3 worm cellular contexts compared by ENCODE assay signal in the genomic region with DNA sequence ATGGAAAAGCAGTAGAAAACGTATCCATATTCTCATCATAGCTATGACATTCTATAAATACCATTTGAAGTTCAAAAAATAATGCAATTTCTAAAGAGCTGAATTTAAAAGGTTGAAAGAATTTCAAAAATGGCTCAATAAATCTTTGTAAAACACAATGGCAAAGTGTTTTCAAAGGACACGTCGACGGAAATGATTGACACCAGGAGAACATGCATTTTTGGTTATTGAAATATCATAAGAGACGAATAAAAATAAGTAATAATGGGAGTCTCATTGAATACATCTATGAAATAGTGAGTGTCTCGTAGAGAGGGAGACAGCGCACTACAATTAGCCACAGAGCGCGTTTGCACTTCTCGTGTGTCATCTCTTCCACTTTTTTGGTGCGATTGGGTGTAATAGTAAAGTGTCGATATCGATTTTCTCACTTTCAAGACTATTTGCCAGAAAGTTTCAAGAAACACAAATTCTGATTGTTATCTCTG.
TF ChIP-seq lines count a peak whose summit lies in the region.

Gene T04F8.2 (minus strand): TSS at position 51 of the 488 bp plus-strand sequence.

TF ChIP-seq in whole organism, L1 larva, 84 proteins besides CTCF, POLR2A, EP300 and RAD21 (continued from another document and continues in another):
- no peak for TF ChIP-seq ces-1 (GFP tag; optimal IDR thresholded peaks at IDR 0.05; lab: Kevin White, UChicago)
- no peak for TF ChIP-seq irx-1 (tag; optimal IDR thresholded peaks at IDR 0.05; lab: Kevin White, UChicago)
- no peak for TF ChIP-seq ama-1 (optimal IDR thresholded peaks at IDR 0.05; lab: Kevin White, UChicago)
- TF ChIP-seq Y116A8C.19 (tag; optimal IDR thresholded peaks at IDR 0.05; lab: Kevin White, UChicago; ENCODE audit: borderline replicate concordance): no peak
- no peak for TF ChIP-seq mab-9 (GFP tag; IDR thresholded peaks at IDR 0.05; lab: Robert Waterston, UW)
- no peak for TF ChIP-seq zag-1 (tag; optimal IDR thresholded peaks at IDR 0.05; lab: Kevin White, UChicago)
- peak; percentile 94 for TF ChIP-seq vab-15 (tag; optimal IDR thresholded peaks at IDR 0.05; lab: Kevin White, UChicago)
- no peak for TF ChIP-seq ets-5 (GFP tag; IDR thresholded peaks at IDR 0.05; lab: Robert Waterston, UW)
- peak in 1 of 6 experiments; percentile 8 for TF ChIP-seq elt-3 (tag; optimal IDR thresholded peaks at IDR 0.05; lab: Kevin White, UChicago)
- peak; percentile 29 for TF ChIP-seq nhr-19 (GFP tag; conservative IDR thresholded peaks at IDR 0.05; lab: Robert Waterston, UW)
- no peak for TF ChIP-seq hlh-17 (GFP tag; optimal IDR thresholded peaks at IDR 0.05; lab: Kevin White, UChicago; ENCODE audit: borderline replicate concordance)
- peak; percentile 43 to 49 for TF ChIP-seq efl-1 (optimal IDR thresholded peaks at IDR 0.05; lab: Kevin White, UChicago)
- peak in 1 of 2 experiments; percentile 35 for TF ChIP-seq efl-1 (GFP tag; optimal IDR thresholded peaks at IDR 0.05 in 1 of 2; lab: Kevin White, UChicago)
- TF ChIP-seq lsy-2 (tag; optimal IDR thresholded peaks at IDR 0.05; lab: Kevin White, UChicago): peak; percentile 41 to 70
- TF ChIP-seq ztf-11 (tag; optimal IDR thresholded peaks at IDR 0.05; lab: Kevin White, UChicago): no peak
- TF ChIP-seq nhr-28 (tag; optimal IDR thresholded peaks at IDR 0.05; lab: Kevin White, UChicago): no peak
- TF ChIP-seq ceh-82 (tag; optimal IDR thresholded peaks at IDR 0.05; lab: Kevin White, UChicago): peak in 1 of 3 experiments; percentile 40
- no peak for TF ChIP-seq lin-39 (tag; optimal IDR thresholded peaks at IDR 0.05; lab: Kevin White, UChicago)
- TF ChIP-seq sptf-1 (tag; optimal IDR thresholded peaks at IDR 0.05; lab: Kevin White, UChicago): no peak
- no peak for TF ChIP-seq unc-62 (GFP tag; optimal IDR thresholded peaks at IDR 0.05; lab: Kevin White, UChicago)
- peak; percentile 6 to 40 (median 11) for TF ChIP-seq dpl-1 (GFP tag; optimal IDR thresholded peaks at IDR 0.05; lab: Kevin White, UChicago)
- no peak for TF ChIP-seq efl-3 (GFP tag; optimal IDR thresholded peaks at IDR 0.05; lab: Kevin White, UChicago)
- TF ChIP-seq sox-4 (tag; optimal IDR thresholded peaks at IDR 0.05; lab: Kevin White, UChicago): no peak
- peak; percentile 88 for TF ChIP-seq C16A3.4 (tag; optimal IDR thresholded peaks at IDR 0.05; lab: Kevin White, UChicago)
- no peak for TF ChIP-seq ceh-90 (tag; optimal IDR thresholded peaks at IDR 0.05; lab: Kevin White, UChicago)
- TF ChIP-seq tbx-2 (tag; optimal IDR thresholded peaks at IDR 0.05; lab: Kevin White, UChicago): peak; percentile 65
- peak; percentile 51 for TF ChIP-seq jun-1 (tag; optimal IDR thresholded peaks at IDR 0.05; lab: Kevin White, UChicago)
- no peak for TF ChIP-seq ceh-63 (GFP tag; optimal IDR thresholded peaks at IDR 0.05; lab: Kevin White, UChicago)
- peak; percentile 28 for TF ChIP-seq elt-2 (tag; optimal IDR thresholded peaks at IDR 0.05; lab: Kevin White, UChicago)
- no peak for TF ChIP-seq nhr-84 (tag; optimal IDR thresholded peaks at IDR 0.05; lab: Kevin White, UChicago)
- no peak for TF ChIP-seq hpl-2 (GFP tag; optimal IDR thresholded peaks at IDR 0.05; lab: Kevin White, UChicago)
- TF ChIP-seq skn-1 (tag; optimal IDR thresholded peaks at IDR 0.05; lab: Kevin White, UChicago): peak; percentile 50
- peak; percentile 54 to 59 for TF ChIP-seq lin-35 (GFP tag; optimal IDR thresholded peaks at IDR 0.05; lab: Kevin White, UChicago)
- peak; percentile 55 for TF ChIP-seq xbp-1 (tag; optimal IDR thresholded peaks at IDR 0.05; lab: Kevin White, UChicago)
- TF ChIP-seq unc-130 (tag; optimal IDR thresholded peaks at IDR 0.05; lab: Kevin White, UChicago): peak; percentile 62
- no peak for TF ChIP-seq sup-37 (GFP tag; optimal IDR thresholded peaks at IDR 0.05; lab: Kevin White, UChicago)
- TF ChIP-seq pqm-1 (tag; optimal IDR thresholded peaks at IDR 0.05; lab: Kevin White, UChicago): no peak
- TF ChIP-seq blmp-1 (tag; optimal IDR thresholded peaks at IDR 0.05; lab: Kevin White, UChicago): peak; percentile 64
- peak; percentile 32 for TF ChIP-seq nhr-77 (tag; optimal IDR thresholded peaks at IDR 0.05; lab: Kevin White, UChicago)
- peak; percentile 76 for TF ChIP-seq snu-23 (GFP tag; optimal IDR thresholded peaks at IDR 0.05; lab: Kevin White, UChicago)
- TF ChIP-seq isw-1 (GFP tag; IDR thresholded peaks at IDR 0.05; lab: Robert Waterston, UW): peak; percentile 17; the same call in 1 of the 2 replicates
- no peak for TF ChIP-seq nhr-237 (tag; optimal IDR thresholded peaks at IDR 0.05; lab: Kevin White, UChicago)

TF ChIP-seq in whole organism, L3 larva, 47 proteins besides CTCF, POLR2A, EP300 and RAD21 (continued from another document):
- TF ChIP-seq lin-15B (tag; optimal IDR thresholded peaks at IDR 0.05; lab: Kevin White, UChicago) (peak; percentile 50), fos-1 (tag; optimal IDR thresholded peaks at IDR 0.05; lab: Kevin White, UChicago) (no peak), egl-5 (tag; optimal IDR thresholded peaks at IDR 0.05; lab: Kevin White, UChicago) (peak; percentile 64), ztf-4 (tag; optimal IDR thresholded peaks at IDR 0.05; lab: Kevin White, UChicago) (no peak), nhr-77 (tag; optimal IDR thresholded peaks at IDR 0.05; lab: Kevin White, UChicago) (no peak), jun-1 (tag; optimal IDR thresholded peaks at IDR 0.05; lab: Kevin White, UChicago) (peak; percentile 28), tbx-2 (tag; optimal IDR thresholded peaks at IDR 0.05; lab: Kevin White, UChicago) (no peak), ceh-82 (tag; optimal IDR thresholded peaks at IDR 0.05; lab: Kevin White, UChicago) (no peak), ceh-16 (tag; optimal IDR thresholded peaks at IDR 0.05; lab: Kevin White, UChicago) (no peak), pha-4 (tag; optimal IDR thresholded peaks at IDR 0.05; lab: Kevin White, UChicago) (peak; percentile 86), nhr-11 (tag; optimal IDR thresholded peaks at IDR 0.05; lab: Kevin White, UChicago) (no peak), ceh-28 (tag; optimal IDR thresholded peaks at IDR 0.05; lab: Kevin White, UChicago) (peak; percentile 49), nhr-12 (tag; optimal IDR thresholded peaks at IDR 0.05; lab: Kevin White, UChicago) (no peak), elt-3 (tag; optimal IDR thresholded peaks at IDR 0.05; lab: Kevin White, UChicago) (no peak), nhr-23 (tag; optimal IDR thresholded peaks at IDR 0.05; lab: Kevin White, UChicago) (peak; percentile 56)

TF ChIP-seq in whole organism, L4 larva, 104 proteins besides CTCF, POLR2A, EP300 and RAD21 (continued from another document):
- TF ChIP-seq F37D6.2 (tag; optimal IDR thresholded peaks at IDR 0.05; lab: Kevin White, UChicago) (no peak), ceh-28 (tag; optimal IDR thresholded peaks at IDR 0.05; lab: Kevin White, UChicago) (no peak), lim-7 (GFP tag; IDR thresholded peaks at IDR 0.05; lab: Robert Waterston, UW) (no peak), aly-2 (tag; optimal IDR thresholded peaks at IDR 0.05; lab: Kevin White, UChicago) (no peak), nhr-6 (tag; optimal IDR thresholded peaks at IDR 0.05; lab: Kevin White, UChicago) (peak; percentile 56), ceh-62 (tag; optimal IDR thresholded peaks at IDR 0.05; lab: Kevin White, UChicago) (no peak), dmd-9 (GFP tag; IDR thresholded peaks at IDR 0.05; lab: Robert Waterston, UW) (no peak), Y105C5A.15 (GFP tag; IDR thresholded peaks at IDR 0.05; lab: Robert Waterston, UW) (no peak), ceh-32 (tag; optimal IDR thresholded peaks at IDR 0.05; lab: Kevin White, UChicago; ENCODE audit: poor library complexity) (no peak), ZK546.5 (tag; optimal IDR thresholded peaks at IDR 0.05; lab: Kevin White, UChicago) (no peak), nhr-11 (tag; optimal IDR thresholded peaks at IDR 0.05; lab: Kevin White, UChicago) (peak; percentile 60), T26A8.4 (GFP tag; IDR thresholded peaks at IDR 0.05; lab: Robert Waterston, UW) (no peak), duxl-1 (tag; optimal IDR thresholded peaks at IDR 0.05; lab: Kevin White, UChicago; ENCODE audit: poor library complexity) (no peak), ztf-11 (tag; optimal IDR thresholded peaks at IDR 0.05; lab: Kevin White, UChicago) (no peak), zip-2 (tag; optimal IDR thresholded peaks at IDR 0.05; lab: Kevin White, UChicago) (no peak), D1046.2 (GFP tag; IDR thresholded peaks at IDR 0.05; lab: Robert Waterston, UW) (no peak), fos-1 (tag; optimal IDR thresholded peaks at IDR 0.05; lab: Kevin White, UChicago) (no peak), ctbp-1 (GFP tag; IDR thresholded peaks at IDR 0.05; lab: Robert Waterston, UW) (no peak), ztf-7 (tag; optimal IDR thresholded peaks at IDR 0.05; lab: Kevin White, UChicago) (peak; percentile 55), egl-43 (GFP tag; IDR thresholded peaks at IDR 0.05; lab: Robert Waterston, UW) (no peak), mxl-2 (GFP tag; conservative IDR thresholded peaks at IDR 0.05; lab: Robert Waterston, UW) (no peak), skn-1 (tag; optimal IDR thresholded peaks at IDR 0.05; lab: Kevin White, UChicago) (no peak), unc-130 (GFP tag; optimal IDR thresholded peaks at IDR 0.05; lab: Kevin White, UChicago) (no peak), rbr-2 (tag; optimal IDR thresholded peaks at IDR 0.05; lab: Kevin White, UChicago) (peak; percentile 48), unc-39 (tag; optimal IDR thresholded peaks at IDR 0.05; lab: Kevin White, UChicago) (no peak), egl-27 (tag; optimal IDR thresholded peaks at IDR 0.05; lab: Kevin White, UChicago) (no peak), lin-1 (GFP tag; IDR thresholded peaks at IDR 0.05; lab: Robert Waterston, UW) (no peak), snpc-4 (tag; optimal IDR thresholded peaks at IDR 0.05; lab: Kevin White, UChicago) (no peak), ceh-82 (tag; optimal IDR thresholded peaks at IDR 0.05; lab: Kevin White, UChicago) (no peak), nhr-76 (tag; optimal IDR thresholded peaks at IDR 0.05; lab: Kevin White, UChicago) (no peak), ama-1 (optimal IDR thresholded peaks at IDR 0.05; lab: Kevin White, UChicago) (no peak), mdl-1 (tag; optimal IDR thresholded peaks at IDR 0.05; lab: Kevin White, UChicago) (peak; percentile 22 to 34), ZK337.2 (GFP tag; IDR thresholded peaks at IDR 0.05; lab: Robert Waterston, UW) (no peak), mdt-29 (GFP tag; IDR thresholded peaks at IDR 0.05; lab: Robert Waterston, UW) (no peak), lin-29 (GFP tag; IDR thresholded peaks at IDR 0.05; lab: Robert Waterston, UW) (no peak), nhr-28 (tag; optimal IDR thresholded peaks at IDR 0.05; lab: Kevin White, UChicago) (peak; percentile 98), Y48G9A.11 (GFP tag; IDR thresholded peaks at IDR 0.05; lab: Robert Waterston, UW) (no peak), cey-2 (tag; optimal IDR thresholded peaks at IDR 0.05; lab: Kevin White, UChicago; ENCODE audit: borderline replicate concordance, insufficient read depth) (no peak), dve-1 (tag; optimal IDR thresholded peaks at IDR 0.05; lab: Kevin White, UChicago; ENCODE audit: insufficient read depth) (peak; percentile 90), hlh-11 (tag; optimal IDR thresholded peaks at IDR 0.05; lab: Kevin White, UChicago) (peak; percentile 65), mes-2 (tag; optimal IDR thresholded peaks at IDR 0.05; lab: Kevin White, UChicago; ENCODE audit: poor library complexity, severe bottlenecking) (peak; percentile 84), lin-38 (GFP tag; IDR thresholded peaks at IDR 0.05; lab: Robert Waterston, UW) (peak; percentile 95), T20F7.1 (GFP tag; optimal IDR thresholded peaks at IDR 0.05; lab: Kevin White, UChicago) (peak; percentile 48), sdz-12 (GFP tag; optimal IDR thresholded peaks at IDR 0.05; lab: Kevin White, UChicago) (no peak), snpc-1.2 (GFP tag; IDR thresholded peaks at IDR 0.05; lab: Robert Waterston, UW) (no peak), mxl-3 (GFP tag; optimal IDR thresholded peaks at IDR 0.05; lab: Kevin White, UChicago) (peak; percentile 3), nhr-77 (tag; optimal IDR thresholded peaks at IDR 0.05; lab: Kevin White, UChicago) (peak; percentile 74), zip-11 (GFP tag; IDR thresholded peaks at IDR 0.05; lab: Robert Waterston, UW) (no peak), madf-9 (GFP tag; conservative IDR thresholded peaks at IDR 0.05; lab: Robert Waterston, UW) (no peak), pha-4 (GFP tag; IDR thresholded peaks at IDR 0.05; lab: Robert Waterston, UW) (no peak), pha-4 (tag; optimal IDR thresholded peaks at IDR 0.05; lab: Kevin White, UChicago) (peak; percentile 78), zag-1 (tag; optimal IDR thresholded peaks at IDR 0.05; lab: Kevin White, UChicago) (no peak), aha-1 (tag; lab: Kevin White, UChicago) (no peak), saeg-2 (GFP tag; IDR thresholded peaks at IDR 0.05; lab: Robert Waterston, UW) (no peak), php-3 (GFP tag; IDR thresholded peaks at IDR 0.05; lab: Robert Waterston, UW) (no peak), spr-3 (GFP tag; optimal IDR thresholded peaks at IDR 0.05; lab: Kevin White, UChicago) (no peak), jun-1 (tag; optimal IDR thresholded peaks at IDR 0.05; lab: Kevin White, UChicago) (no peak), ceh-20 (GFP tag; IDR thresholded peaks at IDR 0.05; lab: Robert Waterston, UW) (peak; percentile 49; the same call in 1 of the 2 replicates), pqm-1 (tag; optimal IDR thresholded peaks at IDR 0.05; lab: Kevin White, UChicago) (peak; percentile 27), nhr-42 (GFP tag; IDR thresholded peaks at IDR 0.05; lab: Robert Waterston, UW) (no peak), madf-5 (GFP tag; IDR thresholded peaks at IDR 0.05; lab: Robert Waterston, UW) (no peak), nhr-111 (GFP tag; optimal IDR thresholded peaks at IDR 0.05; lab: Kevin White, UChicago) (no peak), vab-7 (GFP tag; IDR thresholded peaks at IDR 0.05; lab: Robert Waterston, UW) (no peak), arid-1 (GFP tag; conservative IDR thresholded peaks at IDR 0.05; lab: Robert Waterston, UW) (no peak), F10B5.3 (tag; optimal IDR thresholded peaks at IDR 0.05; lab: Kevin White, UChicago) (no peak), tag-97 (GFP tag; IDR thresholded peaks at IDR 0.05; lab: Robert Waterston, UW) (no peak), nhr-102 (tag; optimal IDR thresholded peaks at IDR 0.05; lab: Kevin White, UChicago) (no peak), lin-39 (tag; optimal IDR thresholded peaks at IDR 0.05; lab: Kevin White, UChicago) (no peak), zfp-2 (tag; optimal IDR thresholded peaks at IDR 0.05; lab: Kevin White, UChicago) (no peak), nhr-48 (tag; optimal IDR thresholded peaks at IDR 0.05; lab: Kevin White, UChicago) (peak; percentile 16), dmd-8 (GFP tag; IDR thresholded peaks at IDR 0.05; lab: Robert Waterston, UW) (no peak), set-16 (GFP tag; IDR thresholded peaks at IDR 0.05; lab: Robert Waterston, UW) (no peak), ceh-44 (GFP tag; IDR thresholded peaks at IDR 0.05; lab: Robert Waterston, UW) (no peak), hif-1 (tag; optimal IDR thresholded peaks at IDR 0.05; lab: Kevin White, UChicago) (peak in 1 of 2 experiments; percentile 43), daf-12 (tag; optimal IDR thresholded peaks at IDR 0.05; lab: Kevin White, UChicago) (no peak), ces-1 (GFP tag; optimal IDR thresholded peaks at IDR 0.05; lab: Kevin White, UChicago) (no peak), F44E2.7 (GFP tag; IDR thresholded peaks at IDR 0.05; lab: Robert Waterston, UW) (no peak)
TF ChIP-seq in whole organism, L4 larva: peak in this region for 28.
